Fruit fly (Drosophila melanogaster) whole organism, embryonic: ENCODE measurements around the gene nompC.

ENCODE experiments used
- Antp ChIP-seq: fragments of 200-800 bp; sonication (Bioruptor generic); optimal IDR thresholded peaks from 3 replicates; lab custom pipeline; 2016; ENCODE audit warnings: missing biosample characterization, missing genetic modification characterization
- B-H1 ChIP-seq: fragments of 200-800 bp; sonication (Bioruptor generic); IDR thresholded peaks from 3 replicates; pipeline ENCODE4 v1.3.6; 2022; ENCODE audit warnings: missing biosample characterization, missing genetic modification characterization
- BtbVII ChIP-seq: fragments of 200-800 bp; sonication (Bioruptor generic); optimal IDR thresholded peaks from 3 replicates; lab custom pipeline; 2017; ENCODE audit warnings: missing biosample characterization, mild to moderate bottlenecking, missing genetic modification characterization
- CG11398 ChIP-seq: fragments of 200-800 bp; sonication (Bioruptor generic); optimal IDR thresholded peaks from 2 replicates; lab custom pipeline; 2016; ENCODE audit warnings: missing biosample characterization, missing genetic modification characterization
- CG12219 ChIP-seq: fragments of 200-800 bp; sonication (Bioruptor generic); optimal IDR thresholded peaks from 3 replicates; lab custom pipeline; 2018; ENCODE audit warnings: missing biosample characterization, mild to moderate bottlenecking, missing genetic modification characterization
- CG12744 ChIP-seq: fragments of 200-800 bp; sonication (Bioruptor generic); optimal IDR thresholded peaks from 2 replicates; lab custom pipeline; 2016; ENCODE audit warnings: missing biosample characterization, missing genetic modification characterization
- CG12769 ChIP-seq: fragments of 200-800 bp; sonication (Bioruptor generic); optimal IDR thresholded peaks from 2 replicates; lab custom pipeline; 2019; ENCODE audit warnings: missing biosample characterization, mild to moderate bottlenecking, missing genetic modification characterization, moderate library complexity
- CG14050 ChIP-seq: fragments of 200-800 bp; sonication (Bioruptor generic); IDR thresholded peaks from 3 replicates; pipeline ENCODE4 v1.3.6; 2022; ENCODE audit warnings: missing biosample characterization, missing genetic modification characterization
- CG17385 ChIP-seq: fragments of 200-800 bp; sonication (Bioruptor generic); optimal IDR thresholded peaks from 3 replicates; lab custom pipeline; 2018; ENCODE audit warnings: missing biosample characterization, mild to moderate bottlenecking, missing genetic modification characterization
- CG17802 ChIP-seq: fragments of 200-800 bp; sonication (Bioruptor generic); optimal IDR thresholded peaks from 2 replicates; lab custom pipeline; 2018; ENCODE audit warnings: missing biosample characterization, mild to moderate bottlenecking, missing genetic modification characterization, moderate library complexity
- CG1832 ChIP-seq: fragments of 200-800 bp; sonication (Bioruptor generic); optimal IDR thresholded peaks from 2 replicates; lab custom pipeline; 2017; ENCODE audit warnings: missing biosample characterization, mild to moderate bottlenecking, missing genetic modification characterization, inconsistent platforms
- CG2202 ChIP-seq: fragments of 200-800 bp; sonication (Bioruptor generic); optimal IDR thresholded peaks from 2 replicates; lab custom pipeline; 2018; ENCODE audit warnings: missing biosample characterization, mild to moderate bottlenecking, missing genetic modification characterization
- CG3847 ChIP-seq: fragments of 200-800 bp; sonication (Bioruptor generic); IDR thresholded peaks from 2 replicates; pipeline ENCODE4 v1.3.6; 2022; ENCODE audit warnings: missing biosample characterization, missing genetic modification characterization
- CG4282 ChIP-seq: fragments of 200-800 bp; sonication (Bioruptor generic); optimal IDR thresholded peaks from 2 replicates; lab custom pipeline; 2016; ENCODE audit warnings: missing biosample characterization, missing genetic modification characterization
- CG4360 ChIP-seq: fragments of 200-800 bp; sonication (Bioruptor generic); IDR thresholded peaks from 2 replicates; pipeline ENCODE4 v1.3.6; 2022; ENCODE audit warnings: missing biosample characterization, missing genetic modification characterization
- CG6689 ChIP-seq: fragments of 200-800 bp; sonication (Bioruptor generic); IDR thresholded peaks from 2 replicates; pipeline ENCODE4 v1.3.6; 2022; ENCODE audit warnings: missing biosample characterization, missing genetic modification characterization
- CG7786 ChIP-seq: fragments of 200-800 bp; sonication (Bioruptor generic); optimal IDR thresholded peaks from 2 replicates; lab custom pipeline; 2016; ENCODE audit warnings: missing biosample characterization, missing genetic modification characterization
- D ChIP-seq, 2 experiments: fragments of 200-800 bp in 1 of 2; fragments of >200 bp in 1 of 2; sonication (Bioruptor generic) in 1 of 2; optimal IDR thresholded peaks; 2 replicates in 1 of 2; 3 replicates in 1 of 2; lab custom pipeline; 2017; ENCODE audit warnings: mild to moderate bottlenecking in 1 of 2, missing biosample characterization in 1 of 2, missing genetic modification characterization in 1 of 2, missing genetic modification reagents in 1 of 2
- Dek ChIP-seq: fragments of 200-800 bp; sonication (Bioruptor generic); optimal IDR thresholded peaks from 3 replicates; lab custom pipeline; 2019; ENCODE audit warnings: missing biosample characterization, mild to moderate bottlenecking, missing genetic modification characterization, moderate library complexity
- Ets97D ChIP-seq: fragments of 200-800 bp; sonication (Bioruptor generic); optimal IDR thresholded peaks from 3 replicates; lab custom pipeline; 2016; ENCODE audit warnings: missing biosample characterization, missing genetic modification characterization
- Hey ChIP-seq: fragments of 200-800 bp; sonication (Bioruptor generic); optimal IDR thresholded peaks from 3 replicates; lab custom pipeline; 2018; ENCODE audit warnings: missing biosample characterization, mild to moderate bottlenecking, missing genetic modification characterization
- Hr3 ChIP-seq: fragments of 200-800 bp; sonication (Bioruptor generic); optimal IDR thresholded peaks from 3 replicates; lab custom pipeline; 2016; ENCODE audit warnings: missing biosample characterization, missing genetic modification characterization
- Hr78 ChIP-seq, 2 experiments: fragments of 200-800 bp in 1 of 2; fragments of >200 bp in 1 of 2; sonication (Bioruptor generic) in 1 of 2; optimal IDR thresholded peaks; 2 replicates each; lab custom pipeline; 2017 to 2019; ENCODE audit warnings: missing biosample characterization in 2 of 2, missing genetic modification characterization in 2 of 2, mild to moderate bottlenecking in 1 of 2, moderate library complexity in 1 of 2
- Jarid2 ChIP-seq: fragments of 200-800 bp; sonication (Bioruptor generic); optimal IDR thresholded peaks from 3 replicates; lab custom pipeline; 2017; ENCODE audit warnings: mild to moderate bottlenecking, missing biosample characterization, missing genetic modification reagents, missing genetic modification characterization
- NFAT ChIP-seq: fragments of 200-800 bp; sonication (Bioruptor generic); IDR thresholded peaks from 2 replicates; pipeline ENCODE4 v1.3.6; 2022; ENCODE audit warnings: missing biosample characterization, missing genetic modification characterization
- Neu2 ChIP-seq: fragments of 200-800 bp; sonication (Bioruptor generic); optimal IDR thresholded peaks from 3 replicates; lab custom pipeline; 2016; ENCODE audit warnings: missing biosample characterization, missing genetic modification characterization, borderline replicate concordance
- Nf-YC ChIP-seq: fragments of 200-800 bp; optimal IDR thresholded peaks from 3 replicates; lab custom pipeline; 2019; ENCODE audit warnings: missing biosample characterization, mild to moderate bottlenecking, missing genetic modification characterization, moderate library complexity
- Pdp1 ChIP-seq, 2 experiments: fragments of 200-800 bp; sonication (Bioruptor generic); optimal IDR thresholded peaks; 3 replicates each; lab custom pipeline; 2016; ENCODE audit warnings: missing biosample characterization in 2 of 2, missing genetic modification characterization in 2 of 2, mild to moderate bottlenecking in 1 of 2, moderate library complexity in 1 of 2
- Xbp1 ChIP-seq: fragments of 200-800 bp; sonication (Bioruptor generic); optimal IDR thresholded peaks from 3 replicates; lab custom pipeline; 2016; ENCODE audit warnings: missing biosample characterization, mild to moderate bottlenecking, missing genetic modification characterization
- abd-A ChIP-seq: fragments of 200-800 bp; sonication (Bioruptor generic); optimal IDR thresholded peaks from 3 replicates; lab custom pipeline; 2019; ENCODE audit warnings: missing biosample characterization, mild to moderate bottlenecking, missing genetic modification characterization, moderate library complexity
- ara ChIP-seq: fragments of 200-800 bp; sonication (Bioruptor generic); IDR thresholded peaks from 2 replicates; pipeline ENCODE4 v1.3.6; 2022; ENCODE audit warnings: missing biosample characterization, missing genetic modification characterization
- bowl ChIP-seq: fragments of 200-800 bp; sonication (Bioruptor generic); IDR thresholded peaks from 2 replicates; pipeline ENCODE4 v1.3.6; 2022; ENCODE audit warnings: missing biosample characterization, missing genetic modification characterization
- chinmo ChIP-seq: fragments of 200-800 bp; sonication (Bioruptor generic); IDR thresholded peaks from 4 replicates; pipeline ENCODE4 v1.3.6; 2022; ENCODE audit warnings: missing biosample characterization, missing genetic modification characterization; ENCODE audit not compliant: partially characterized antibody
- crc ChIP-seq: fragments of 200-800 bp; sonication (Bioruptor generic); optimal IDR thresholded peaks from 2 replicates; lab custom pipeline; 2016; ENCODE audit warnings: missing biosample characterization, missing genetic modification characterization
- crol ChIP-seq: fragments of 200-800 bp; sonication (Bioruptor generic); IDR thresholded peaks from 2 replicates; pipeline ENCODE4 v1.3.6; 2022; ENCODE audit warnings: missing biosample characterization, missing genetic modification characterization
- dati ChIP-seq: fragments of 200-800 bp; sonication (Bioruptor generic); IDR thresholded peaks from 2 replicates; pipeline ENCODE4 v1.3.6; 2022; ENCODE audit warnings: missing biosample characterization, missing genetic modification characterization
- eyg ChIP-seq: fragments of 200-800 bp; sonication (Bioruptor generic); optimal IDR thresholded peaks from 3 replicates; lab custom pipeline; 2016; ENCODE audit warnings: missing biosample characterization, missing genetic modification characterization
- ken ChIP-seq: fragments of 200-800 bp; sonication (Bioruptor generic); IDR thresholded peaks from 3 replicates; pipeline ENCODE4 v1.3.6; 2022; ENCODE audit warnings: missing biosample characterization, missing genetic modification characterization
- nerfin-2 ChIP-seq: fragments of 200-800 bp; sonication (Bioruptor generic); IDR thresholded peaks from 2 replicates; pipeline ENCODE4 v1.3.6; 2022; ENCODE audit warnings: missing biosample characterization, missing genetic modification characterization; ENCODE audit not compliant: partially characterized antibody
- pan ChIP-seq, 4 experiments: fragments of >200 bp in 3 of 4; fragments of 200-800 bp in 1 of 4; sonication (Bioruptor generic) in 1 of 4; optimal IDR thresholded peaks in 3 of 4; IDR thresholded peaks in 1 of 4; 2 replicates each; pipeline versions ENCODE4 v1.3.6 to Lab custom; 2017 to 2022; ENCODE audit warnings: missing biosample characterization in 2 of 4, missing genetic modification characterization in 2 of 4, mixed read lengths in 1 of 4
- ro ChIP-seq: fragments of 200-800 bp; sonication (Bioruptor generic); IDR thresholded peaks from 2 replicates; pipeline ENCODE4 v1.3.6; 2022; ENCODE audit warnings: missing biosample characterization, missing genetic modification characterization
- sd ChIP-seq: fragments of 200-800 bp; sonication (Bioruptor generic); optimal IDR thresholded peaks from 3 replicates; lab custom pipeline; 2018; ENCODE audit warnings: missing biosample characterization, mild to moderate bottlenecking, missing genetic modification characterization, moderate library complexity
- sens ChIP-seq: fragments of 200-800 bp; sonication (Bioruptor generic); peaks from one replicate; lab custom pipeline; 2016; ENCODE audit warnings: missing biosample characterization, missing genetic modification characterization
- sens-2 ChIP-seq: fragments of 200-800 bp; sonication (Bioruptor generic); IDR thresholded peaks from 2 replicates; pipeline ENCODE4 v1.3.6; 2022; ENCODE audit warnings: missing biosample characterization, missing genetic modification characterization
- slbo ChIP-seq: fragments of 200-800 bp; sonication (Bioruptor generic); IDR thresholded peaks from 2 replicates; pipeline ENCODE4 v1.3.6; 2022; ENCODE audit warnings: missing biosample characterization, missing genetic modification characterization
- slou ChIP-seq: fragments of 200-800 bp; sonication (Bioruptor generic); optimal IDR thresholded peaks from 3 replicates; lab custom pipeline; 2016; ENCODE audit warnings: missing biosample characterization, missing genetic modification characterization
- sqz ChIP-seq: fragments of 200-800 bp; sonication (Bioruptor generic); optimal IDR thresholded peaks from 3 replicates; lab custom pipeline; 2018; ENCODE audit warnings: missing biosample characterization, mild to moderate bottlenecking, missing genetic modification characterization
- vvl ChIP-seq: fragments of 200-800 bp; sonication (Bioruptor generic); IDR thresholded peaks from 2 replicates; pipeline ENCODE4 v1.3.6; 2022; ENCODE audit warnings: missing biosample characterization, missing genetic modification characterization
- wek ChIP-seq: fragments of 200-800 bp; sonication (Bioruptor generic); optimal IDR thresholded peaks from 3 replicates; lab custom pipeline; 2018; ENCODE audit warnings: missing biosample characterization, mild to moderate bottlenecking, missing genetic modification characterization, moderate library complexity

Gene nompC

dm6 chr2L:5299628-5299986 lies 46.4 kb upstream of the nompC start (continued):
- no peak for TF ChIP-seq dati (GFP tag; lab: Robert Waterston, UW)
- peak in 1 of 2 experiments; percentile 51 for TF ChIP-seq Pdp1 (GFP tag; optimal IDR thresholded peaks at IDR 0.05; lab: Kevin White, UChicago)
- no peak for TF ChIP-seq Dek (tag; lab: Kevin White, UChicago)
- TF ChIP-seq ken (GFP tag; lab: Robert Waterston, UW), result no peak
- peak; percentile 20 for TF ChIP-seq sens (GFP tag; lab: Kevin White, UChicago)
- no peak for TF ChIP-seq Ets97D
- peak in 1 of 2 experiments; percentile 54 for TF ChIP-seq Hr78 (GFP tag; optimal IDR thresholded peaks at IDR 0.05; lab: Kevin White, UChicago)
- no peak for TF ChIP-seq Hey (tag; lab: Kevin White, UChicago)
- 0 out of 2 replicates have a peak, but pooled peaks have one; percentile 1 for TF ChIP-seq bowl
- TF ChIP-seq crc (GFP tag; lab: Kevin White, UChicago), result no peak
- TF ChIP-seq slou, result no peak
- TF ChIP-seq Jarid2 (GFP tag; lab: Kevin White, UChicago), result no peak
- no peak for TF ChIP-seq Nf-YC (tag; lab: Kevin White, UChicago)
- TF ChIP-seq abd-A (tag; lab: Kevin White, UChicago), result no peak

dm6 chr2L:5300237-5300668 lies 45.7 kb upstream of the nompC start:
- TF ChIP-seq CG11398 (GFP tag; lab: Kevin White, UChicago) (no peak), CG17385 (GFP tag; lab: Kevin White, UChicago) (peak; percentile 67), slou (no peak), sqz (GFP tag; lab: Kevin White, UChicago) (peak; percentile 31), crol (peak; percentile 85), slbo (GFP tag; lab: Robert Waterston, UW) (no peak), CG4282 (GFP tag; lab: Kevin White, UChicago) (no peak), CG4360 (GFP tag; lab: Robert Waterston, UW) (peak; percentile 87), CG14050 (GFP tag; lab: Robert Waterston, UW) (no peak), CG2202 (no peak), Neu2 (GFP tag; lab: Kevin White, UChicago) (no peak), CG1832 (peak; percentile 40), ara (GFP tag; lab: Robert Waterston, UW) (0 out of 2 replicates have a peak, but pooled peaks have one; percentile 8), wek (no peak), pan (optimal IDR thresholded peaks at IDR 0.05; lab: Kevin White, UChicago) (no peak), pan (GFP tag; optimal IDR thresholded peaks at IDR 0.05 in 1 of 2, IDR thresholded peaks at IDR 0.05 in 1 of 2) (peak in 1 of 2 experiments; percentile 19), ro (GFP tag; lab: Robert Waterston, UW) (no peak), CG6689 (0 out of 2 replicates have a peak, but pooled peaks have one; percentile 36), BtbVII (no peak), CG7786 (no peak), CG12744 (no peak), CG12769 (peak; percentile 8), Antp (GFP tag; lab: Kevin White, UChicago) (no peak), eyg (GFP tag; lab: Kevin White, UChicago) (no peak), B-H1 (GFP tag; lab: Robert Waterston, UW) (no peak), nerfin-2 (GFP tag; lab: Robert Waterston, UW) (no peak), sens-2 (peak; percentile 79; the same call in 1 of the 2 replicates), CG3847 (GFP tag; lab: Robert Waterston, UW) (no peak), Xbp1 (GFP tag; lab: Kevin White, UChicago) (no peak), Hr3 (peak; percentile 27), NFAT (GFP tag; lab: Robert Waterston, UW) (no peak), CG12219 (GFP tag; lab: Kevin White, UChicago) (no peak), sd (tag; lab: Kevin White, UChicago) (no peak), chinmo (GFP tag; lab: Robert Waterston, UW) (0 out of 4 replicates have a peak, but pooled peaks have one; percentile 53), vvl (GFP tag; lab: Robert Waterston, UW) (peak; percentile 28; the same call in 1 of the 2 replicates), CG17802 (tag; lab: Kevin White, UChicago) (no peak), D (optimal IDR thresholded peaks at IDR 0.05; lab: Kevin White, UChicago) (no peak), D (GFP tag; optimal IDR thresholded peaks at IDR 0.05; lab: Kevin White, UChicago) (no peak)
